Fruit fly (Drosophila melanogaster): ENCODE measurements around the gene CG7650.
A peak's percentile ranks its signal among the peaks of the same experiment; 100 is the strongest.

DNA sequence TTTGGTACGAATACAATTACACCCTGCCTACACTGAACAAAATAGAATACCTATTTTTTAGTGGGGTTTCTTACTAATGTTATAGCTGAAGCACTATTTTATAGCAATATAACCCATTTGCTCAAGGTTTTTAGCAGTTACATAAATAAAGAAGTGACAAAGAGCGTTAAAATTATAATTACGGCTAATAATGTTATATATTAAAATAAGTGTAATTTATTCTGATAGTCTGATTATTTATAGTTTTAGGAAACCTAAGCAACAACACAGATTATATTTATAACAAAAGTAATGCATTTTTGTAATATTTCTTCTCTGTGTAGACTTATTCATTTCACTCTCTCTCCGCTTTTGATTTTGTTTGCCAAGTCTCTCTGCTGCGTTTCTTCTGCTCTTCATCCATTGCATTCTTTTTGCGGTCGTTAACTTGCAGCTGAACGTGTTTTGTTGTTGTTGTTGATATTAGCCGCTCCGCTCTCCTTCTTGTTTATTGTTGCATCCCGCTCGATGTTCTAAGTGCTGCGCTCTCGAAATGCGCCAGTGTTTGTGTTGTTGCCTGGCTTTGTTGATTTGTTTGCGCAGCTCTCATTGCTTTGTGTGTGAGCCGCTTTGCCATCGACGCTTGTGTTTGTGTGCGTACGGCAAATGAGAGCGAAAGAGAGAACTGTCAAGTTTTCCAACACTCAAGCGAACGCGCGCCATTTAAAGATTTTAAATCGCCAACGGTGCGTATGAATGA is 15.7 kb upstream of the CG7650 start:
- TF ChIP-seq CG9948 (tag; optimal IDR thresholded peaks at IDR 0.05) = peak; percentile 98
- no peak; the same call in none of the 2 replicates for TF ChIP-seq CG10348 (GFP tag; IDR thresholded peaks at IDR 0.05)
- TF ChIP-seq CG17806 (tag; optimal IDR thresholded peaks at IDR 0.05) = peak; percentile 94
- TF ChIP-seq CG4496 (GFP tag; IDR thresholded peaks at IDR 0.05) = peak; percentile 87

Data from whole organism, pupa.